Worm (Caenorhabditis elegans) whole organism, L2 larva: ENCODE data around the gene nas-17.

Experiments
- ZK546.5 ChIP-seq: sonication (generic microtip); optimal IDR thresholded peaks from 2 replicates; lab custom pipeline; 2017; ENCODE audit warnings: missing biosample characterization, missing genetic modification characterization
- elt-1 ChIP-seq: fragments of 150-350 bp; optimal IDR thresholded peaks from 2 replicates; lab custom pipeline; 2014; ENCODE audit warnings: missing biosample characterization, missing genetic modification characterization
- lin-11 ChIP-seq: fragments of 150-350 bp; sonication (generic microtip); optimal IDR thresholded peaks from 2 replicates; lab custom pipeline; 2014; ENCODE audit warnings: missing biosample characterization, missing genetic modification characterization, inconsistent platforms, mixed read lengths
- lsy-2 ChIP-seq, 2 experiments: fragments of 150-350 bp in 1 of 2; sonication (generic microtip) in 1 of 2; optimal IDR thresholded peaks; 2 replicates each; lab custom pipeline; 2014 to 2017; ENCODE audit warnings: missing biosample characterization in 2 of 2, missing genetic modification characterization in 2 of 2
- nhr-11 ChIP-seq: fragments of 150-350 bp; optimal IDR thresholded peaks from 2 replicates; lab custom pipeline; 2014; ENCODE audit warnings: missing biosample characterization, missing genetic modification characterization
- nhr-237 ChIP-seq: fragments of 150-350 bp; optimal IDR thresholded peaks from 2 replicates; lab custom pipeline; 2014; ENCODE audit warnings: missing biosample characterization, missing genetic modification characterization
- nhr-77 ChIP-seq: fragments of 150-350 bp; optimal IDR thresholded peaks from 2 replicates; lab custom pipeline; 2014; ENCODE audit warnings: missing biosample characterization, missing genetic modification characterization

DNA sequence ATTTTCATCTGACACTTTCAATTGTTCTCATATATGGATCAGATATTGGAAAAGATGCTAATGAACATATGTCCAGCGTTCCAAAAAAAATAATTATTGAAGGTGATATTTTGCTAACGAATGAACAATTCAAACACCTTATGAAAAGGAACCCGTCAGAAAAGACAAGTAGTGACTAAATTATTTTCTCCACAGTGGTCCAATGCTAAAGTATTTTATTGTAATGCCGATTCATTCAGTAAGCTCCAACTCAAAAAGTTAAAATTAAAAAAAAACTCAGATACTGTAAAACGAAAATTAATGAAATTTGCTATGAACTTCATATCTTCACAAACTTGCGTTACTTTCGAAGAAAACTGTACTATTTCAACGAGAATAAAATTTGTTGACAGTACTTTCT, 6.7 kb upstream of the nas-17 start, which contains the start of gene nas-16:
- TF ChIP-seq nhr-237 (no peak), elt-1 (tag; lab: Kevin White, UChicago) (no peak), lin-11 (tag; lab: Kevin White, UChicago) (no peak), lsy-2 (tag; optimal IDR thresholded peaks at IDR 0.05; lab: Kevin White, UChicago) (no peak), nhr-11 (tag; lab: Kevin White, UChicago) (no peak), ZK546.5 (tag; lab: Kevin White, UChicago) (no peak), nhr-77 (tag; lab: Kevin White, UChicago) (no peak)
